Fruit fly (Drosophila melanogaster) whole organism: ENCODE data around the gene ScsbetaG.

Experiments
- CG8478 ChIP-seq: fragments of >200 bp; optimal IDR thresholded peaks from 2 replicates; lab custom pipeline; 2018; ENCODE audit warnings: inconsistent platforms
- EcR ChIP-seq, 2 experiments: fragments of >200 bp; optimal IDR thresholded peaks; 2 replicates each; lab custom pipeline; 2017; ENCODE audit warnings: missing biosample characterization in 2 of 2, missing genetic modification characterization in 2 of 2, missing genetic modification reagents in 2 of 2

DNA sequence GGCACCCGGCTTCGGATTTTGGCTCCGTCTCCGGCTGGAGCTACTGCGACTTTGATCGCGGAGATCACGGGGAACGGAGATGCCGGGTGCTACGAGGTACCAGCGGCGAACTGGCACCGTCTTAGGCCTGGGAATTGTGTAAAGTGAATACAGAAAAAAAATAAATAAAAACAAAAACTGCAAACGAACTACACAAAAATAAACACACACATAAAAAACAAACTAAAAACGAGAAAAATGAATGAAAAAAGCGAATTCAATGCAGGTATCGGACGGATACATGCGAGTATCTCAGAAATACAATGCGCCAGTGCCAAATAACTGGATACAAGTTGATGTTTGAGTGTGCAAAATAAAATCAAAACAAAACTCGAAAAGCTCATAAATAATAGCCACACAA is 16.3 kb upstream of the ScsbetaG start:
- TF ChIP-seq CG8478 (lab: Kevin White, UChicago) (no peak), EcR (GFP tag; optimal IDR thresholded peaks at IDR 0.05; lab: Kevin White, UChicago) (no peak)
